Fruit fly (Drosophila melanogaster) whole organism, pupa: ENCODE data around the gene mRpL22.

ENCODE experiments used
- CG9948 ChIP-seq: fragments of 200-800 bp; sonication (Bioruptor generic); optimal IDR thresholded peaks from 2 replicates; lab custom pipeline; 2018; ENCODE audit warnings: missing biosample characterization, mild to moderate bottlenecking, missing genetic modification characterization, moderate library complexity
- Pif1B ChIP-seq: fragments of 200-800 bp; sonication (Bioruptor generic); optimal IDR thresholded peaks from 3 replicates; lab custom pipeline; 2016; ENCODE audit warnings: missing biosample characterization, missing genetic modification characterization
- Snoo ChIP-seq: fragments of 200-800 bp; sonication (Bioruptor generic); optimal IDR thresholded peaks from 3 replicates; lab custom pipeline; 2017; ENCODE audit warnings: missing biosample characterization, mild to moderate bottlenecking, missing genetic modification characterization, inconsistent platforms
- fd96Ca ChIP-seq: fragments of 200-800 bp; sonication (Bioruptor generic); IDR thresholded peaks from 3 replicates; pipeline ENCODE4 v1.3.6; 2022; ENCODE audit warnings: missing biosample characterization, missing genetic modification characterization

DNA sequence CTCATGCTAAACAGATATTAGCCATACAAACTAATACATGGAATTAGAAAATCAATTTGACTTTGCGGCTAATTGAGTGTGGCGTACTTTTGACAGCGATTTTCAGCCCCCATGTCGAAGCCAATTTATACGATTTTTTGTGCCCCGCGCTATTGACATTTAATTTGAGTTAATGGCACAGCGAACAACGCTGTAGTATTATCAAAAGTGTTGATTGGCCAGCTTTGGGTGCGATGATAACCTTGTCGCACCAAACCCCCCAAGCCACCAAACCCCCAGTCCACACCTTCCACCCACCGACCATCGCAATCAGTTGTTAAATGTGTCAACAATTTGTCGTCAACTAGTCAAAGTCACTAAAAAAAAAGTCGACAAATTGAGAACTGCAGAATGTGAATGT, 34.4 kb upstream of the mRpL22 start:
- TF ChIP-seq Snoo (tag; lab: Kevin White, UChicago) (no peak), fd96Ca (no peak), CG9948 (tag; lab: Kevin White, UChicago) (no peak), Pif1B (GFP tag; lab: Kevin White, UChicago) (no peak)
